Worm (Caenorhabditis elegans) whole organism, young adult: ENCODE data around the gene H03A11.13.

Experiments used
- B0019.2 ChIP-seq: fragments of 200-800 bp; sonication (Bioruptor generic); conservative IDR thresholded peaks from 2 replicates; pipeline ENCODE4 v1.3.6; 2022; ENCODE audit warnings: missing genetic modification reagents, missing genetic modification characterization, missing compliant biosample characterization
- B0261.1 ChIP-seq: sonication (generic microtip); optimal IDR thresholded peaks from 2 replicates; lab custom pipeline; 2016; ENCODE audit warnings: mild to moderate bottlenecking, missing genetic modification characterization, moderate library complexity, missing compliant biosample characterization
- B0336.3 ChIP-seq: fragments of 200-800 bp; sonication (Bioruptor generic); IDR thresholded peaks from 2 replicates; pipeline ENCODE4 v1.3.6; 2022; ENCODE audit warnings: missing genetic modification characterization, missing compliant biosample characterization
- K11D2.4 ChIP-seq: fragments of 200-800 bp; sonication (Bioruptor generic); IDR thresholded peaks from 2 replicates; pipeline ENCODE4 v1.3.6; 2022; ENCODE audit warnings: missing genetic modification reagents, missing genetic modification characterization, missing compliant biosample characterization
- T07F8.4 ChIP-seq: sonication (generic microtip); optimal IDR thresholded peaks from 2 replicates; lab custom pipeline; 2016; ENCODE audit warnings: mild to moderate bottlenecking, missing genetic modification characterization, moderate library complexity, missing compliant biosample characterization
- T26A5.8 ChIP-seq: sonication (generic microtip); optimal IDR thresholded peaks from 2 replicates; lab custom pipeline; 2016; ENCODE audit warnings: missing genetic modification characterization, missing compliant biosample characterization
- Y53F4B.3 ChIP-seq: fragments of 200-800 bp; sonication (Bioruptor generic); IDR thresholded peaks from 2 replicates; pipeline ENCODE4 v1.3.6; 2022; ENCODE audit warnings: missing genetic modification reagents, missing genetic modification characterization, missing compliant biosample characterization
- Y56A3A.18 ChIP-seq: fragments of 200-800 bp; sonication (Bioruptor generic); IDR thresholded peaks from 2 replicates; pipeline ENCODE4 v1.3.6; 2022; ENCODE audit warnings: missing genetic modification reagents, missing genetic modification characterization, missing compliant biosample characterization
- bed-1 ChIP-seq: fragments of 200-800 bp; sonication (Bioruptor generic); IDR thresholded peaks from 2 replicates; pipeline ENCODE4 v1.3.6; 2022; ENCODE audit warnings: missing genetic modification reagents, missing genetic modification characterization, missing compliant biosample characterization
- cebp-1 ChIP-seq, 2 experiments: fragments of 200-800 bp in 1 of 2; sonication (Bioruptor generic) in 1 of 2; sonication (generic microtip) in 1 of 2; IDR thresholded peaks in 1 of 2; optimal IDR thresholded peaks in 1 of 2; 2 replicates each; pipeline versions ENCODE4 v1.3.6 to Lab custom; 2017 to 2022; ENCODE audit warnings: missing compliant biosample characterization in 2 of 2, missing genetic modification characterization in 2 of 2, mild to moderate bottlenecking in 1 of 2, missing genetic modification reagents in 1 of 2, moderate library complexity in 1 of 2
- ceh-27 ChIP-seq: fragments of 200-800 bp; sonication (Bioruptor generic); optimal IDR thresholded peaks from 2 replicates; lab custom pipeline; 2018; ENCODE audit warnings: mild to moderate bottlenecking, missing genetic modification characterization, moderate library complexity, missing compliant biosample characterization
- ceh-40 ChIP-seq: fragments of 200-800 bp; sonication (Bioruptor generic); IDR thresholded peaks from 2 replicates; pipeline ENCODE4 v1.3.6; 2022; ENCODE audit warnings: missing genetic modification characterization, missing compliant biosample characterization
- ceh-91 ChIP-seq: fragments of 200-800 bp; sonication (Bioruptor generic); IDR thresholded peaks from 2 replicates; pipeline ENCODE4 v1.3.6; 2022; ENCODE audit warnings: missing genetic modification reagents, missing genetic modification characterization, missing compliant biosample characterization
- dox-1 ChIP-seq: fragments of 200-800 bp; sonication (Bioruptor generic); IDR thresholded peaks from 2 replicates; pipeline ENCODE4 v1.3.6; 2022; ENCODE audit warnings: missing genetic modification reagents, missing genetic modification characterization, missing compliant biosample characterization
- dpff-1 ChIP-seq: sonication (generic microtip); optimal IDR thresholded peaks from 2 replicates; lab custom pipeline; 2017; ENCODE audit warnings: mild to moderate bottlenecking, missing genetic modification characterization, missing compliant biosample characterization
- ekl-4 ChIP-seq: fragments of 200-800 bp; sonication (Bioruptor generic); IDR thresholded peaks from 2 replicates; pipeline ENCODE4 v1.3.6; 2022; ENCODE audit warnings: missing genetic modification reagents, missing genetic modification characterization, missing compliant biosample characterization
- hmg-1.2 ChIP-seq: fragments of 200-800 bp; sonication (Bioruptor generic); IDR thresholded peaks from 2 replicates; pipeline ENCODE4 v1.3.6; 2022; ENCODE audit warnings: missing genetic modification reagents, missing genetic modification characterization, missing compliant biosample characterization
- lag-1 ChIP-seq: fragments of 200-800 bp; sonication (Bioruptor generic); IDR thresholded peaks from 2 replicates; pipeline ENCODE4 v1.3.6; 2022; ENCODE audit warnings: missing genetic modification reagents, missing genetic modification characterization, missing compliant biosample characterization
- let-607 ChIP-seq, 2 experiments: fragments of 200-800 bp in 1 of 2; sonication (Bioruptor generic) in 1 of 2; sonication (generic microtip) in 1 of 2; optimal IDR thresholded peaks; 2 replicates each; lab custom pipeline; 2016 to 2018; ENCODE audit warnings: mild to moderate bottlenecking in 2 of 2, missing compliant biosample characterization in 2 of 2, missing genetic modification characterization in 2 of 2, moderate library complexity in 2 of 2, missing genotype in 1 of 2
- lin-40 ChIP-seq: sonication (generic microtip); optimal IDR thresholded peaks from 2 replicates; lab custom pipeline; 2016; ENCODE audit warnings: missing genetic modification characterization, mild to moderate bottlenecking, missing compliant biosample characterization, missing genotype, missing genetic modification reagents
- lin-54 ChIP-seq: fragments of 200-800 bp; sonication (Bioruptor generic); optimal IDR thresholded peaks from 2 replicates; lab custom pipeline; 2018; ENCODE audit warnings: mild to moderate bottlenecking, missing genetic modification characterization, missing compliant biosample characterization
- nfya-2 ChIP-seq: fragments of 200-800 bp; sonication (Bioruptor generic); IDR thresholded peaks from 2 replicates; pipeline ENCODE4 v1.3.6; 2022; ENCODE audit warnings: missing genetic modification reagents, missing genetic modification characterization, missing compliant biosample characterization
- nhr-80 ChIP-seq: sonication (generic microtip); optimal IDR thresholded peaks from 2 replicates; lab custom pipeline; 2016; ENCODE audit warnings: missing genetic modification characterization, missing compliant biosample characterization
- pbrm-1 ChIP-seq: fragments of 200-800 bp; sonication (Bioruptor generic); IDR thresholded peaks from 2 replicates; pipeline ENCODE4 v1.3.6; 2022; ENCODE audit warnings: missing genetic modification reagents, missing genetic modification characterization, missing compliant biosample characterization
- snpc-1.1 ChIP-seq: sonication (generic microtip); optimal IDR thresholded peaks from 2 replicates; lab custom pipeline; 2017; ENCODE audit warnings: missing genetic modification characterization, mild to moderate bottlenecking, missing compliant biosample characterization, antibody characterized with exemption, moderate library complexity, missing genotype, missing genetic modification reagents; ENCODE audit not compliant: insufficient read depth
- snpc-3.4 ChIP-seq: sonication (generic microtip); optimal IDR thresholded peaks from 2 replicates; lab custom pipeline; 2017; ENCODE audit warnings: missing genetic modification characterization, mild to moderate bottlenecking, missing compliant biosample characterization, antibody characterized with exemption, moderate library complexity, missing genotype, missing genetic modification reagents
- snpc-4 ChIP-seq, 5 experiments: fragments of 150-350 bp in 1 of 5; sonication (generic microtip) in 4 of 5; optimal IDR thresholded peaks; 2 replicates each; lab custom pipeline; 2014 to 2018; ENCODE audit warnings: missing genetic modification characterization in 5 of 5, missing biosample characterization in 3 of 5, antibody characterized with exemption in 2 of 5, mild to moderate bottlenecking in 2 of 5, missing compliant biosample characterization in 2 of 5, missing genotype in 2 of 5, moderate library complexity in 2 of 5, missing genetic modification reagents in 1 of 5
- sptf-2 ChIP-seq: fragments of 200-800 bp; sonication (Bioruptor generic); optimal IDR thresholded peaks from 2 replicates; lab custom pipeline; 2018; ENCODE audit warnings: mild to moderate bottlenecking, missing genetic modification characterization, missing compliant biosample characterization
- tbp1 ChIP-seq: fragments of 200-800 bp; sonication (Bioruptor generic); optimal IDR thresholded peaks from 2 replicates; lab custom pipeline; 2018; ENCODE audit warnings: mild to moderate bottlenecking, missing genetic modification characterization, missing compliant biosample characterization
- zfh-2 ChIP-seq: fragments of 200-800 bp; sonication (Bioruptor generic); conservative IDR thresholded peaks from 2 replicates; pipeline ENCODE4 v1.3.6; 2022; ENCODE audit warnings: missing genetic modification reagents, missing genetic modification characterization, missing compliant biosample characterization

Gene H03A11.13

DNA sequence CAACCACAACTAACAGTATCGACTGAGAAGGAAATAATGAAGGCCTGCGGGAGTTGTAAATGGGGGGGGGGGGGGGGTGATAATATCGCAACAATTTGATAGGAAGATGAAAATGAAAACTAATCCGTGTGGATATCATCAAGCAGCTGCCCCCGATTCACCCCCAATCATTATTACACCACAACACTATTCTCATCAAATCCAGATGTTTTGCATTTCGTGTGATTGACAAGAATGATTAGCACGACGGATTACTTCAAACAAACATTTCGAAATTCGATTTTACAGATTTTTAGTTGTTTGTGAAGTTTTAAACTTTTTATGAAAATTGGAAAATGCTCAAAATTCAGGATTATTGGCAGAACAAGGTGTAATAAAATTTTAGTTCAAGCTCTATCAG is 11.1 kb upstream of the H03A11.13 start:
- TF ChIP-seq Y56A3A.18 (GFP tag; lab: Robert Waterston, UW), result no peak
- TF ChIP-seq lin-54 (GFP tag; lab: Kevin White, UChicago), result no peak
- no peak for TF ChIP-seq Y53F4B.3 (GFP tag; lab: Robert Waterston, UW)
- no peak for TF ChIP-seq B0261.1
- no peak for TF ChIP-seq hmg-1.2
- no peak for TF ChIP-seq lag-1 (GFP tag; lab: Robert Waterston, UW)
- no peak for TF ChIP-seq snpc-3.4 (tag; lab: Kevin White, UChicago)
- TF ChIP-seq B0336.3 (GFP tag; lab: Robert Waterston, UW), result no peak
- no peak for TF ChIP-seq T07F8.4 (tag; lab: Kevin White, UChicago)
- TF ChIP-seq T26A5.8 (tag; lab: Kevin White, UChicago), result no peak
- no peak for TF ChIP-seq nfya-2 (GFP tag; lab: Robert Waterston, UW)
- no peak for TF ChIP-seq ekl-4 (GFP tag; lab: Robert Waterston, UW)

DNA sequence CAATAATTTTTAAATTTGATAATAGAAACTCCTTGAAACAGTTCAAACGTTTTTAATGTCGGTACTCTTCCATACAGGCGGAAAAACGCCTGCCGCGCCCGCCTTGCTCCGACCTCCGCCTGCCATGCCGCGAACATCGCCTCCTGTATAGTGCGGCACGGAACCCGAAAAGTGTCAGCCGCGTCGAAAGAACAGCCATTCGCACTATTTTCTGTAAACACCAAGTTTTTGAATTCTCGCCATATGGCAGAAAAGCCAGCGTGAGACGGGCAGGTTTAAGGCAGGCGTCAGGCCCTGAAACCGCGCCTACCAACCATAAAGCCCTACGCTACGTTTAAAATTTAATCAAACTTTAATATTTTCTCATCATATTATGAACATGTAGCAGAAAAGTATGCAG is 9.8 kb upstream of the H03A11.13 start:
- TF ChIP-seq snpc-1.1 (tag; lab: Kevin White, UChicago), result no peak
- TF ChIP-seq ceh-91 (GFP tag; lab: Robert Waterston, UW), result no peak
- TF ChIP-seq lag-1 (GFP tag; lab: Robert Waterston, UW), result no peak
- TF ChIP-seq K11D2.4 (GFP tag; lab: Robert Waterston, UW), result no peak
- TF ChIP-seq pbrm-1 (GFP tag; lab: Robert Waterston, UW), result 0 out of 2 replicates have a peak, but pooled peaks have one; percentile 37
- TF ChIP-seq B0019.2 (GFP tag; lab: Robert Waterston, UW), result no peak
- TF ChIP-seq snpc-4 (GFP tag; optimal IDR thresholded peaks at IDR 0.05; lab: Kevin White, UChicago), result no peak
- TF ChIP-seq snpc-4 (tag; optimal IDR thresholded peaks at IDR 0.05; lab: Kevin White, UChicago), result peak in 3 of 4 experiments; percentile 54 to 83 (median 74)
- TF ChIP-seq zfh-2 (GFP tag; lab: Robert Waterston, UW), result peak; percentile 63
- no peak for TF ChIP-seq ceh-40

DNA sequence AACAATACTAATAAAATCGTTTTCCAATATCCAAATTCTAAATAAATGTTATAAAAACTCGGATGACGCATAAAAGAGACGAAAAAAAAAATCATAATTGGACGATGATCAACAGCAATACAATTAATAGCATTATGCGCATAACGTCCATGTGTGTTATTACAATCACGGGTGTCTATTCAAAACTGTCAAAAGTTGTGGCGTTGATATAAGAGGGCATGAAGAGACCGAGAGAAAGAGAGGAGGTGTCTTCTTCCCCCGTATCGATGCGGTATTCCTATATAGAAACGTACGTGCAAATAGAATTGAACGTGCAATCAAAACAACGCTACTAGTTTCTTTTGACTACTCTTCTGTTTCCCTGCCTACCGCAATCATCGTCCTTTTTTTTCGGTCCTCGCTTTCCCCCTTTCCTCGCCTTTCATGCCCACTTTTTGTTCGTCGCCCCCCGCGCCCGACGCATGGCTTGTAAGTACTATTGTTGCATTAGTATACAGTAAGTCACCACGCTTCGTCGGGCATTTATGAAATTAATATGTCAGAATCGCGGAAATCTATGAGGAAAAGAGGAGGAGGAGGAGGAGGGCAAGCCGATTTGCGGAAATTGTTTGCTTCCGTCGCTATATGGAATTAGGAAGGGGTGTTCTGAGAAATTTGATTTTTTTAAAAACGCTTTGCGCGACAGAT is 9.0 kb upstream of the H03A11.13 start:
- peak; percentile 54; the same call in 1 of the 2 replicates for TF ChIP-seq hmg-1.2
- TF ChIP-seq dpff-1 (tag; lab: Kevin White, UChicago), result no peak
- TF ChIP-seq zfh-2 (GFP tag; lab: Robert Waterston, UW), result peak; percentile 36; the same call in 1 of the 2 replicates
- TF ChIP-seq lin-40 (tag; lab: Kevin White, UChicago), result peak; percentile 12
- no peak for TF ChIP-seq sptf-2 (GFP tag; lab: Kevin White, UChicago)
- 0 out of 2 replicates have a peak, but pooled peaks have one; percentile 35 for TF ChIP-seq dox-1 (GFP tag; lab: Robert Waterston, UW)
- peak; percentile 25 for TF ChIP-seq tbp1 (GFP tag; lab: Kevin White, UChicago)
- TF ChIP-seq nhr-80 (tag; lab: Kevin White, UChicago), result peak; percentile 77
- TF ChIP-seq snpc-3.4 (tag; lab: Kevin White, UChicago), result no peak
- TF ChIP-seq let-607 (tag; optimal IDR thresholded peaks at IDR 0.05; lab: Kevin White, UChicago), result peak in 1 of 2 experiments; percentile 6
- TF ChIP-seq ceh-27 (GFP tag; lab: Kevin White, UChicago), result peak; percentile 22
- TF ChIP-seq cebp-1 (GFP tag; IDR thresholded peaks at IDR 0.05; lab: Robert Waterston, UW), result no peak
- peak; percentile 26 for TF ChIP-seq cebp-1 (tag; optimal IDR thresholded peaks at IDR 0.05; lab: Kevin White, UChicago)

DNA sequence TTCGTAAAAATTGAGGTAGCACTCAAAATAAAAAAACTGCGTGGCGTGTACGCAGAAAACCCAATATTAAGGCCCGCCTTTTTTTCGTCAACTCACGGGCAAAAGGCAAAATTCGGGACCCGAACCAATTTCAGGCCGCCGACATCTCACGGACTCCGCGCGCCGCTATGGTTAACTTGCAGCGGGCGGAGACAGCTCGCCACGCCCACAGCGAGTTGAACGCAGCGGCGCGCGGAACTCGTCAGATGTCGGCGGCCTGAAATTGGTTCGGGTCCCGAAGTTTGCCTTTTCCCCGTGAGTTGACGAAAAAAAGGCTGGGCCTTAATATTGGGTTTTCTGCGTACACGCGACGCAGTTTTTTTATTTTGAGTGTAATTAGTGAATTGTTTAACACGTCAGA is 8.1 kb upstream of the H03A11.13 start:
- TF ChIP-seq tbp1 (GFP tag; lab: Kevin White, UChicago) (no peak), snpc-4 (GFP tag; optimal IDR thresholded peaks at IDR 0.05; lab: Kevin White, UChicago) (no peak), snpc-4 (tag; optimal IDR thresholded peaks at IDR 0.05; lab: Kevin White, UChicago) (peak in 2 of 4 experiments; percentile 45 to 73), bed-1 (GFP tag; lab: Robert Waterston, UW) (0 out of 2 replicates have a peak, but pooled peaks have one; percentile 45)
